Worm (Caenorhabditis elegans): ENCODE results near the gene cisd-3.2.

- TF ChIP-seq pha-4 (tag; optimal IDR thresholded peaks at IDR 0.05) (no peak), lin-15B (tag; optimal IDR thresholded peaks at IDR 0.05) (no peak), ztf-11 (tag; optimal IDR thresholded peaks at IDR 0.05) (no peak), elt-2 (tag; optimal IDR thresholded peaks at IDR 0.05) (no peak), tbx-2 (tag; optimal IDR thresholded peaks at IDR 0.05) (no peak), fkh-2 (tag; optimal IDR thresholded peaks at IDR 0.05) (no peak), nhr-77 (tag; optimal IDR thresholded peaks at IDR 0.05) (no peak), daf-12 (tag; optimal IDR thresholded peaks at IDR 0.05) (no peak), nhr-25 (tag; optimal IDR thresholded peaks at IDR 0.05) (no peak), ZK546.5 (tag; optimal IDR thresholded peaks at IDR 0.05) (no peak), skn-1 (tag; optimal IDR thresholded peaks at IDR 0.05) (no peak), aly-2 (tag; optimal IDR thresholded peaks at IDR 0.05) (no peak)
Observed at ce11 chrIII:1539366-1539765, 927 bp upstream of the cisd-3.2 start.
